Fruit fly (Drosophila melanogaster) whole organism, embryonic: ENCODE data around the gene eEF1alpha2.
A peak's percentile ranks its signal among the peaks of the same experiment; 100 is the strongest.

Experiments used
- Atf-2 ChIP-seq: fragments of 200-800 bp; sonication (Bioruptor generic); optimal IDR thresholded peaks from 2 replicates; lab custom pipeline; 2016; ENCODE audit warnings: missing biosample characterization, missing genetic modification characterization
- B-H1 ChIP-seq: fragments of 200-800 bp; sonication (Bioruptor generic); IDR thresholded peaks from 3 replicates; pipeline ENCODE4 v1.3.6; 2022; ENCODE audit warnings: missing biosample characterization, missing genetic modification characterization
- Blimp-1 ChIP-seq: fragments of 200-800 bp; sonication (Bioruptor generic); optimal IDR thresholded peaks from 3 replicates; lab custom pipeline; 2018; ENCODE audit warnings: missing biosample characterization, missing genetic modification characterization, mild to moderate bottlenecking, moderate library complexity, missing genetic modification reagents
- CG1024 ChIP-seq: fragments of 200-800 bp; sonication (Bioruptor generic); IDR thresholded peaks from 2 replicates; pipeline ENCODE4 v1.3.6; 2022; ENCODE audit warnings: missing biosample characterization, missing genetic modification characterization
- CG12104 ChIP-seq: fragments of 200-800 bp; sonication (Bioruptor generic); optimal IDR thresholded peaks from 3 replicates; lab custom pipeline; 2016; ENCODE audit warnings: missing biosample characterization, missing genetic modification characterization
- CG1233 ChIP-seq: fragments of 200-800 bp; sonication (Bioruptor generic); optimal IDR thresholded peaks from 4 replicates; lab custom pipeline; 2018; ENCODE audit warnings: missing biosample characterization, mild to moderate bottlenecking, missing genetic modification characterization
- CG14667 ChIP-seq: fragments of 200-800 bp; sonication (Bioruptor generic); IDR thresholded peaks from 2 replicates; pipeline ENCODE4 v1.3.6; 2022; ENCODE audit warnings: missing biosample characterization, missing genetic modification characterization
- CG15269 ChIP-seq: fragments of 200-800 bp; sonication (Bioruptor generic); optimal IDR thresholded peaks from 2 replicates; lab custom pipeline; 2018; ENCODE audit warnings: missing biosample characterization, mild to moderate bottlenecking, missing genetic modification characterization, moderate library complexity
- CG15601 ChIP-seq: fragments of 200-800 bp; sonication (Bioruptor generic); optimal IDR thresholded peaks from 3 replicates; lab custom pipeline; 2019; ENCODE audit warnings: missing biosample characterization, mild to moderate bottlenecking, missing genetic modification characterization, moderate library complexity
- CG17829 ChIP-seq: fragments of 200-800 bp; optimal IDR thresholded peaks from 2 replicates; lab custom pipeline; 2019; ENCODE audit warnings: missing biosample characterization, mild to moderate bottlenecking, missing genetic modification characterization, moderate library complexity
- CG2875 ChIP-seq: fragments of 200-800 bp; sonication (Bioruptor generic); optimal IDR thresholded peaks from 2 replicates; lab custom pipeline; 2017; ENCODE audit warnings: missing biosample characterization, mild to moderate bottlenecking, missing genetic modification characterization, missing genetic modification reagents
- CG31224 ChIP-seq: fragments of 200-800 bp; sonication (Bioruptor generic); IDR thresholded peaks from 2 replicates; pipeline ENCODE4 v1.3.6; 2022; ENCODE audit warnings: missing biosample characterization, missing genetic modification characterization
- CG32772 ChIP-seq: fragments of 200-800 bp; sonication (Bioruptor generic); IDR thresholded peaks from 2 replicates; pipeline ENCODE4 v1.3.6; 2022; ENCODE audit warnings: missing biosample characterization, missing genetic modification characterization
- CG8281 ChIP-seq: fragments of 200-800 bp; sonication (Bioruptor generic); optimal IDR thresholded peaks from 2 replicates; lab custom pipeline; 2018; ENCODE audit warnings: missing biosample characterization, mild to moderate bottlenecking, missing genetic modification characterization, moderate library complexity
- CG8359 ChIP-seq: fragments of 200-800 bp; sonication (Bioruptor generic); optimal IDR thresholded peaks from 2 replicates; lab custom pipeline; 2017; ENCODE audit warnings: missing biosample characterization, mild to moderate bottlenecking, missing genetic modification characterization, borderline replicate concordance
- CrebB ChIP-seq: fragments of 200-800 bp; sonication (Bioruptor generic); optimal IDR thresholded peaks from 3 replicates; lab custom pipeline; 2018; ENCODE audit warnings: missing biosample characterization, mild to moderate bottlenecking, missing genetic modification characterization
- Doc2 ChIP-seq: fragments of 200-800 bp; sonication (Bioruptor generic); IDR thresholded peaks from 2 replicates; pipeline ENCODE4 v1.3.6; 2022; ENCODE audit warnings: missing biosample characterization, missing genetic modification characterization
- ERR ChIP-seq: fragments of 200-800 bp; sonication (Bioruptor generic); optimal IDR thresholded peaks from 2 replicates; lab custom pipeline; 2016; ENCODE audit warnings: missing biosample characterization, missing genetic modification characterization
- Fer2 ChIP-seq: fragments of 200-800 bp; sonication (Bioruptor generic); optimal IDR thresholded peaks from 2 replicates; lab custom pipeline; 2018; ENCODE audit warnings: missing biosample characterization, mild to moderate bottlenecking, missing genetic modification characterization, moderate library complexity
- Hey ChIP-seq: fragments of 200-800 bp; sonication (Bioruptor generic); optimal IDR thresholded peaks from 3 replicates; lab custom pipeline; 2018; ENCODE audit warnings: missing biosample characterization, mild to moderate bottlenecking, missing genetic modification characterization
- Hr39 ChIP-seq: fragments of >200 bp; optimal IDR thresholded peaks from 2 replicates; lab custom pipeline; 2017
- Lpt ChIP-seq: fragments of >200 bp; optimal IDR thresholded peaks from 2 replicates; lab custom pipeline; 2018; ENCODE audit warnings: missing biosample characterization, missing genetic modification characterization
- Scr ChIP-seq: fragments of 200-800 bp; sonication (Bioruptor generic); IDR thresholded peaks from 2 replicates; pipeline ENCODE4 v1.3.6; 2022; ENCODE audit warnings: missing biosample characterization, missing genetic modification characterization; ENCODE audit not compliant: partially characterized antibody
- Sry-δ ChIP-seq: fragments of 200-800 bp; sonication (Bioruptor generic); optimal IDR thresholded peaks from 2 replicates; lab custom pipeline; 2016; ENCODE audit warnings: missing biosample characterization, missing genetic modification characterization
- Vsx1 ChIP-seq: fragments of 200-800 bp; sonication (Bioruptor generic); optimal IDR thresholded peaks from 2 replicates; lab custom pipeline; 2017; ENCODE audit warnings: missing biosample characterization, mild to moderate bottlenecking, missing genetic modification characterization, missing genetic modification reagents
- bcd ChIP-seq: fragments of 200-800 bp; sonication (Bioruptor generic); optimal IDR thresholded peaks from 2 replicates; lab custom pipeline; 2017; ENCODE audit warnings: missing biosample characterization, mild to moderate bottlenecking, missing genetic modification characterization
- chif ChIP-seq, 2 experiments: fragments of 200-800 bp; sonication (Bioruptor generic); optimal IDR thresholded peaks; 3 replicates each; lab custom pipeline; 2016; ENCODE audit warnings: missing biosample characterization in 2 of 2, missing genetic modification characterization in 2 of 2
- chn ChIP-seq: fragments of 200-800 bp; sonication (Bioruptor generic); optimal IDR thresholded peaks from 2 replicates; lab custom pipeline; 2016; ENCODE audit warnings: missing biosample characterization, missing genetic modification characterization
- crp ChIP-seq, 2 experiments: fragments of 200-800 bp; sonication (Bioruptor generic); optimal IDR thresholded peaks; 2 replicates in 1 of 2; 3 replicates in 1 of 2; lab custom pipeline; 2017; ENCODE audit warnings: missing biosample characterization in 2 of 2, missing genetic modification characterization in 2 of 2, mild to moderate bottlenecking in 1 of 2, moderate library complexity in 1 of 2
- dysf ChIP-seq: fragments of 200-800 bp; sonication (Bioruptor generic); IDR thresholded peaks from 3 replicates; pipeline ENCODE4 v1.3.6; 2022; ENCODE audit warnings: missing biosample characterization, missing genetic modification characterization
- eyg ChIP-seq: fragments of 200-800 bp; sonication (Bioruptor generic); optimal IDR thresholded peaks from 3 replicates; lab custom pipeline; 2016; ENCODE audit warnings: missing biosample characterization, missing genetic modification characterization
- fd3F ChIP-seq: fragments of 200-800 bp; sonication (Bioruptor generic); optimal IDR thresholded peaks from 2 replicates; lab custom pipeline; 2018; ENCODE audit warnings: missing biosample characterization, mild to moderate bottlenecking, missing genetic modification characterization, moderate library complexity
- fd96Cb ChIP-seq: fragments of 200-800 bp; sonication (Bioruptor generic); optimal IDR thresholded peaks from 2 replicates; lab custom pipeline; 2018; ENCODE audit warnings: missing biosample characterization, mild to moderate bottlenecking, missing genetic modification characterization, moderate library complexity
- grau ChIP-seq: fragments of 200-800 bp; optimal IDR thresholded peaks from 3 replicates; lab custom pipeline; 2019; ENCODE audit warnings: missing biosample characterization, mild to moderate bottlenecking, missing genetic modification characterization, moderate library complexity
- ham ChIP-seq: fragments of 200-800 bp; sonication (Bioruptor generic); IDR thresholded peaks from 2 replicates; pipeline ENCODE4 v1.3.6; 2022; ENCODE audit warnings: missing biosample characterization, missing genetic modification characterization
- ind ChIP-seq: fragments of 200-800 bp; sonication (Bioruptor generic); optimal IDR thresholded peaks from 3 replicates; lab custom pipeline; 2016; ENCODE audit warnings: missing biosample characterization, missing genetic modification characterization
- prd ChIP-seq, 3 experiments: fragments of >200 bp in 2 of 3; fragments of 200-800 bp in 1 of 3; sonication (Bioruptor generic) in 1 of 3; optimal IDR thresholded peaks in 2 of 3; IDR thresholded peaks in 1 of 3; 2 replicates in 2 of 3; 3 replicates in 1 of 3; pipeline versions ENCODE4 v1.3.6 to Lab custom; 2017 to 2022; ENCODE audit warnings: missing biosample characterization in 1 of 3, missing genetic modification characterization in 1 of 3
- pzg ChIP-seq: fragments of 200-800 bp; sonication (Bioruptor generic); optimal IDR thresholded peaks from 3 replicates; lab custom pipeline; 2018; ENCODE audit warnings: missing biosample characterization, mild to moderate bottlenecking, missing genetic modification characterization, moderate library complexity
- ranshi ChIP-seq: fragments of 200-800 bp; sonication (Bioruptor generic); IDR thresholded peaks from 2 replicates; pipeline ENCODE4 v1.3.6; 2022; ENCODE audit warnings: missing biosample characterization, missing genetic modification characterization
- schlank ChIP-seq: fragments of 200-800 bp; sonication (Bioruptor generic); optimal IDR thresholded peaks from 2 replicates; lab custom pipeline; 2018; ENCODE audit warnings: missing biosample characterization, mild to moderate bottlenecking, missing genetic modification characterization
- scrt ChIP-seq: fragments of 200-800 bp; sonication (Bioruptor generic); optimal IDR thresholded peaks from 2 replicates; lab custom pipeline; 2018; ENCODE audit warnings: missing biosample characterization, mild to moderate bottlenecking, missing genetic modification characterization, moderate library complexity
- sens-2 ChIP-seq: fragments of 200-800 bp; sonication (Bioruptor generic); IDR thresholded peaks from 2 replicates; pipeline ENCODE4 v1.3.6; 2022; ENCODE audit warnings: missing biosample characterization, missing genetic modification characterization
- sima ChIP-seq: fragments of 200-800 bp; sonication (Bioruptor generic); optimal IDR thresholded peaks from 2 replicates; lab custom pipeline; 2016; ENCODE audit warnings: missing biosample characterization, missing genetic modification characterization
- slou ChIP-seq: fragments of 200-800 bp; sonication (Bioruptor generic); optimal IDR thresholded peaks from 3 replicates; lab custom pipeline; 2016; ENCODE audit warnings: missing biosample characterization, missing genetic modification characterization
- sug ChIP-seq: fragments of 200-800 bp; optimal IDR thresholded peaks from 2 replicates; lab custom pipeline; 2019; ENCODE audit warnings: missing biosample characterization, mild to moderate bottlenecking, missing genetic modification characterization, moderate library complexity
- tio ChIP-seq: fragments of 200-800 bp; sonication (Bioruptor generic); optimal IDR thresholded peaks from 2 replicates; lab custom pipeline; 2017; ENCODE audit warnings: missing biosample characterization, missing genetic modification characterization, inconsistent platforms
- usp ChIP-seq: fragments of >200 bp; optimal IDR thresholded peaks from 2 replicates; lab custom pipeline; 2017; ENCODE audit warnings: missing biosample characterization, missing genetic modification characterization
- wdn ChIP-seq: fragments of 200-800 bp; sonication (Bioruptor generic); IDR thresholded peaks from 2 replicates; pipeline ENCODE4 v1.3.6; 2022; ENCODE audit warnings: missing biosample characterization, missing genetic modification characterization
- wor ChIP-seq: fragments of 200-800 bp; sonication (Bioruptor generic); IDR thresholded peaks from 2 replicates; pipeline ENCODE4 v1.3.6; 2022; ENCODE audit warnings: missing biosample characterization, missing genetic modification characterization

Gene eEF1alpha2

dm6 chr3R:31776583-31777362, 38.5 kb downstream of the eEF1alpha2 start, which contains the start of the genes CG2126 and faf (continued):
- TF ChIP-seq CG2875 (GFP tag; lab: Kevin White, UChicago) (peak; percentile 16), wdn (GFP tag; lab: Robert Waterston, UW) (peak; percentile 71), tio (GFP tag; lab: Kevin White, UChicago) (no peak), CG12104 (peak; percentile 75), Doc2 (GFP tag; lab: Robert Waterston, UW) (no peak), grau (tag; lab: Kevin White, UChicago) (peak; percentile 79), CG1233 (peak; percentile 71), Hr39 (lab: Kevin White, UChicago) (no peak), fd3F (peak; percentile 78), CG1024 (no peak), CG14667 (GFP tag; lab: Robert Waterston, UW) (0 out of 2 replicates have a peak, but pooled peaks have one; percentile 43), wor (GFP tag; lab: Robert Waterston, UW) (peak; percentile 41; the same call in 1 of the 2 replicates), CG8359 (GFP tag; lab: Kevin White, UChicago) (no peak), sens-2 (0 out of 2 replicates have a peak, but pooled peaks have one; percentile 51), ham (GFP tag; lab: Robert Waterston, UW) (no peak), ind (peak; percentile 82), B-H1 (GFP tag; lab: Robert Waterston, UW) (peak; percentile 56; the same call in 2 of the 3 replicates), slou (peak; percentile 16), CG31224 (peak; percentile 51; the same call in 1 of the 2 replicates), prd (optimal IDR thresholded peaks at IDR 0.05; lab: Kevin White, UChicago) (no peak), prd (GFP tag; IDR thresholded peaks at IDR 0.05; lab: Robert Waterston, UW) (peak; percentile 84), Blimp-1 (peak; percentile 78), CG32772 (GFP tag; lab: Robert Waterston, UW) (peak; percentile 79), fd96Cb (tag; lab: Kevin White, UChicago) (peak; percentile 67), chn (GFP tag; lab: Kevin White, UChicago) (peak; percentile 68), CrebB (tag; lab: Kevin White, UChicago) (no peak), ranshi (peak; percentile 73), CG15269 (peak; percentile 84), dysf (GFP tag; lab: Robert Waterston, UW) (peak; percentile 79), chif (GFP tag; optimal IDR thresholded peaks at IDR 0.05; lab: Kevin White, UChicago) (peak in 1 of 2 experiments; percentile 39), Vsx1 (GFP tag; lab: Kevin White, UChicago) (no peak), sug (peak; percentile 74), Sry-δ (peak; percentile 40), ERR (GFP tag; lab: Kevin White, UChicago) (no peak), schlank (tag; lab: Kevin White, UChicago) (peak; percentile 41), Fer2 (tag; lab: Kevin White, UChicago) (peak; percentile 80), CG17829 (tag; lab: Kevin White, UChicago) (peak; percentile 89), scrt (GFP tag; lab: Kevin White, UChicago) (peak; percentile 53), Scr (GFP tag; lab: Robert Waterston, UW) (peak; percentile 59), CG8281 (tag; lab: Kevin White, UChicago) (peak; percentile 49), pzg (GFP tag; lab: Kevin White, UChicago) (peak; percentile 57), crp (GFP tag; optimal IDR thresholded peaks at IDR 0.05; lab: Kevin White, UChicago) (peak in 1 of 2 experiments; percentile 41), usp (no peak), Hey (tag; lab: Kevin White, UChicago) (no peak), CG15601 (tag; lab: Kevin White, UChicago) (peak; percentile 74), Atf-2 (peak; percentile 34), bcd (GFP tag; lab: Kevin White, UChicago) (peak; percentile 77), Lpt (no peak), eyg (no peak), sima (GFP tag; lab: Kevin White, UChicago) (no peak)
